Fruit fly (Drosophila melanogaster) S2 (cell line): ENCODE data around the gene Syn.

Experiments
- CG8478 ChIP-seq: fragments of >200 bp; optimal IDR thresholded peaks from 2 replicates; lab custom pipeline; 2018
- CTCF ChIP-seq, 2 experiments: fragments of >200 bp; optimal IDR thresholded peaks; 2 replicates each; lab custom pipeline; 2018

DNA sequence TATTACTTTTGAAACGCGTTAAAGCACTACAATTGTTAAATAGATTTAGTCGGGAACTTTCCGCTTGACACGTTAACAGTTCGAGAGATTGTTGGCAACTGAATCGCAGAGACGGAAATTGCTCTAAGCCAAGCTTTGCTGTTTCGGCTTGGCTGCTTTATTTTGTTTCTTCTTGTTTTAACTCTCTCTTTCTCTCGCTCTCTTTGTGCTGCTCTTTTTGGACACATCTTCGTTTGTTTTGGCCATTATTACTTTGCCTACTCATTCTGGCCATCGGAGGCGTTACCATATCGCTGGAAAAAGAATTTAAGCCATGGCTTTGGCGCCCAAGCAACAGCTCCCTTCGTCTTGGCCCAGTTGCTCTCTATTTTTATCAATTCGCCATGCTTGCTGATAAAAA is 969 bp upstream of the Syn start, which contains the start of gene CG12814:
- TF ChIP-seq CG8478 = no peak
- TF ChIP-seq CTCF (optimal IDR thresholded peaks at IDR 0.05; lab: Kevin White, UChicago) = no peak
